Fruit fly (Drosophila melanogaster): ENCODE results near the gene Xrcc2.

Xrcc2 gene

DNA sequence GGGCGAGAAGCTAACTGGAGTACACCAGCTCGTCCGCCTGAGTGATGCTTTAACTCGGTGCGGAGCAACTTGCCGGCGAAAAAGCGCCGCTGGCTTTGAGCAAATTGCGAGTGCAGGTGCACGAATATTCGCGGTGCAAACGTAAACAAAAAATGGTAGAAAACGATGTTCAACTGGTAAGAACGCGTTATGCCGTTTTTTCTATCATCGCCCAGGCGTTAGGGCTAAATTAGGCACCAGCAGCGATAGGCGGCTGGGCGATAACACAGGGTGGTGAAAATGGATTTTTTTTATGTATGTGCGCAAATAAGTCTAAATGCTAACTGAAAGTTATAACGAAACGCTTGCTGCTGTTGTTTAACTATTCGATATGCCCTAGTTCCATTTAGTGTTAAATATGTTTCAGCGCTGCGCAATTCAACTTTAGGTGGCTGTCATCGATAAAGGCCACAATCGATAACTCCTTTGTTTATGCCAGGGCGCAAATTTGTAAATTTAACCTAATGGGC lies at the start of gene Xrcc2, which contains the start of gene Pgant7:
TSS of gene Xrcc2 (plus strand) at position 449 of the 509 bp plus-strand sequence.
TSS of gene Pgant7 (minus strand) at position 308 of the 509 bp plus-strand sequence.
- no peak for TF ChIP-seq Sin3A (optimal IDR thresholded peaks at IDR 0.05)

DNA sequence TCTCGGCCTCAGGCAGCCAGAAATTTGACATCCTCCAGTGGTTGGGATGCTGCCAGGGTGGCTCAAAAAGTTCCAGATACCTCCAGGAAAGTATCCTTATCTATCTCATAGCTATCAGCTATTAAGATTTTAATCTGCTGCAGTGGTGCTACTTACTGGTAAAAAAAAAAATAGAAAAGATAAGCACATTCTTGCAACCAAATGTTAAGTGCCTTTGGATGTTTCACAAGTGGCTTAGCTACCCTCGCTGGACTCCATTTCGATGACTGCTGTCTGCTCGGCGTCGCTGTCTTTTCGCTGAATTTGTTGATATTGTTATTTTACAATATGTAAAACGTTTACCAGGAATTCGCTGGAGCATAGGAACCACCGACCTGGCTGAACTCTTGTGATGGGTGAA lies 47.2 kb upstream of the Xrcc2 start:
- no peak for TF ChIP-seq psq (optimal IDR thresholded peaks at IDR 0.05)
- no peak for TF ChIP-seq Sin3A (optimal IDR thresholded peaks at IDR 0.05)
- TF ChIP-seq insv (optimal IDR thresholded peaks at IDR 0.05) = no peak
- no peak for TF ChIP-seq ttk (optimal IDR thresholded peaks at IDR 0.05)
- no peak for TF ChIP-seq Myc (optimal IDR thresholded peaks at IDR 0.05)
- TF ChIP-seq h (optimal IDR thresholded peaks at IDR 0.05) = no peak

DNA sequence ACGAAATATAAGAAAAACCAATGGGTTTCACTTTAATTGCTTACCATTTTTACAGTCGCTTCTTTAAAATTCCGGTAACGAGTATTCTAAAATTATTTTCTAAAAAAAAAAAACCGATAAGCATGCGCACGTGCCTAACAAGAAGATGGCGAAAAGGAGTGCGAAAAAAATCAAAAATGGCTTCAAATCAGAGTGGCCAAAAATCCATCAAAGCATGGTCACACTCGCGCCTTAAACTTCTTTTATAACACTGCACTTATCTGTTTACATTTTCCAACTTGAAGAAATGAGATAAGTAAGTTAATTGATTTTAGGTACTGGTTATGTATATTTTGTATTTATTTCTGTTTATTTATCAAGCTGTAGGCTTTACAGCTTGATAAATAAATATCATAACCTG lies 39.6 kb upstream of the Xrcc2 start, which contains the start of gene CG43843:
TSS of gene CG43843 (minus strand) at position 101 of the 400 bp plus-strand sequence.
- TF ChIP-seq psq (optimal IDR thresholded peaks at IDR 0.05) = no peak
- TF ChIP-seq h (optimal IDR thresholded peaks at IDR 0.05) = no peak
- TF ChIP-seq Myc (optimal IDR thresholded peaks at IDR 0.05) = no peak
- no peak for TF ChIP-seq ttk (optimal IDR thresholded peaks at IDR 0.05)
- no peak for TF ChIP-seq Sin3A (optimal IDR thresholded peaks at IDR 0.05)
- TF ChIP-seq insv (optimal IDR thresholded peaks at IDR 0.05) = no peak

DNA sequence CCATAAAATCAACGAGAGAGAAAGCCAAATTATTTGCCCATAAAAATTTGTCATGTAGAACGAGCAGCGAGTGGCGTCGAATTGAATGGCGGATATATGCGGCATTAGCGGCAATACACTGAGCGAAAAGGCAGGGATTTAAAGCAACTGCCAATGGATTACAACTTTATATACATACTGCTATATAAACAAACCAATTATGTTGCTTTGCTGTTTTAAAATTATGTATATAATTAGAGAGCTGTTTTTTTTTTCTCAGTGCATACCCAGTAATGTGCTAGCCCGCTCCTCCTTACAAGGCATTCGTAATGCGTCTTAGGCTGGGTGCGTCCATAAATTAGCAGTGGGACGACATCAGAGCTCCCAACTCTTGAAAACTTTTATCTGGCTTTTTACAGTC lies 32.0 kb upstream of the Xrcc2 start:
- TF ChIP-seq h (optimal IDR thresholded peaks at IDR 0.05) = no peak
- no peak for TF ChIP-seq ttk (optimal IDR thresholded peaks at IDR 0.05)
- TF ChIP-seq Myc (optimal IDR thresholded peaks at IDR 0.05) = no peak
- TF ChIP-seq insv (optimal IDR thresholded peaks at IDR 0.05) = no peak
- TF ChIP-seq psq (optimal IDR thresholded peaks at IDR 0.05) = no peak
- TF ChIP-seq Sin3A (optimal IDR thresholded peaks at IDR 0.05) = no peak

DNA sequence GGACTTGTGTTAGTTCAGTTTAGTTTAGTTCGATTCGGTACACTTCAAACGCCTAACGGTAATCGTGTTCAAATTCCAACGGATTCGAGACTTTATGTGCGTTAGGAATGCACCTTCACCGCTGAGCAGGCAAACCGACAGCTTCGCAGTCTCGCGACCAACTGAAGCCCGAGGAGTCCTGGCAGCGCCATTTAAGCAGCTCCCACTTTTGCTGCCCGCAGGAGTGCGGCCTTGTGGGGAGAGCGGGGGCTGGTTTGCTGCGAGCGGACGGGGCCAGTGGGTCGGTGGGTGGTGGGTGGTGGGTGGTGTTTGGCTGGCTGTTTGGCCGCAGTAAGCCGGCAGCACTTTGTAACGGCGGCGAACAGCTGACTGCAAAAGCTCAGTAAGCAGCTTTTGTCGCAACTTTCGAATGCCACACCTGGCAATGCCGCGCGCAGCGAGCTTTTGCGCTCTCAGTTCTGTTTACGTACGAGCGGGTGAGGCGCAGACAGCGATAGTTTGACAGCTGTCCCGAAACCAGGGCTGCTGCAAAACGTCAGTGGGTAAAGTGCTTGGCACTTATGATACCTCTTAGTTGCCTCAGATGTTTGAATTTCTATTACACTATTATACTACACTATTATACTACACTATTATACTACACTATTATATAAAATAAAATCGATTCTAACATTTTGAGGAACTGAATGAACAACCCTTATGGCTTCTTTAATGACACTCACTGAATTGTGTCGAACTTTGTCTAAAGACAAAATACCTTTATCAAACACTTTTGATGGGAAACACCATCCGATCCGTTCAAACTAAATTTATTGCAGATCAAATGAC lies 20.4 kb upstream of the Xrcc2 start, which contains the start of gene CG32547:
TSS of gene CG32547 (minus strand) at position 181 of the 828 bp plus-strand sequence.
- peak; percentile 99 for TF ChIP-seq psq (optimal IDR thresholded peaks at IDR 0.05)
- no peak for TF ChIP-seq Sin3A (optimal IDR thresholded peaks at IDR 0.05)
- no peak for TF ChIP-seq h (optimal IDR thresholded peaks at IDR 0.05)
- no peak for TF ChIP-seq insv (optimal IDR thresholded peaks at IDR 0.05)
- TF ChIP-seq Myc (optimal IDR thresholded peaks at IDR 0.05) = no peak
- TF ChIP-seq ttk (optimal IDR thresholded peaks at IDR 0.05) = no peak

DNA sequence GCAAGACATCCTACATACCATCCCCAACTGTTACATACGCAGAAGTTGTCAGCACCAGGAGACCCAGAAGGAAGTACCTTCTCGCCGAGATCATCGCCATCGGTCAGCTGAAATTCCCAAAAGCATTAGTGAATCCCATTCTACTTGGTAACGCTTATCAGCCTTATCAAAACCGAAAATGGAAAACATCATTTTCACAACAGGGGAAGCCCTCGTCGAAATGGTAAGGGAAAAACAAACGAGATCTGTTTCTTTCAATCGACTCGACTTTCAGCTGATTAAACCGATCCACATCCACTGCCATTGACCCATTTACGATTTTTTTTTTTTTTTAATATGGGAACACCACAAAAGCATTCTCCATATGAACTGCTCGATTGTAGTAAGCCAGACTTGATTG lies 17.4 kb upstream of the Xrcc2 start:
- TF ChIP-seq h (optimal IDR thresholded peaks at IDR 0.05) (no peak), psq (optimal IDR thresholded peaks at IDR 0.05) (no peak), ttk (optimal IDR thresholded peaks at IDR 0.05) (no peak), Myc (optimal IDR thresholded peaks at IDR 0.05) (no peak), Sin3A (optimal IDR thresholded peaks at IDR 0.05) (no peak), insv (optimal IDR thresholded peaks at IDR 0.05) (no peak)

DNA sequence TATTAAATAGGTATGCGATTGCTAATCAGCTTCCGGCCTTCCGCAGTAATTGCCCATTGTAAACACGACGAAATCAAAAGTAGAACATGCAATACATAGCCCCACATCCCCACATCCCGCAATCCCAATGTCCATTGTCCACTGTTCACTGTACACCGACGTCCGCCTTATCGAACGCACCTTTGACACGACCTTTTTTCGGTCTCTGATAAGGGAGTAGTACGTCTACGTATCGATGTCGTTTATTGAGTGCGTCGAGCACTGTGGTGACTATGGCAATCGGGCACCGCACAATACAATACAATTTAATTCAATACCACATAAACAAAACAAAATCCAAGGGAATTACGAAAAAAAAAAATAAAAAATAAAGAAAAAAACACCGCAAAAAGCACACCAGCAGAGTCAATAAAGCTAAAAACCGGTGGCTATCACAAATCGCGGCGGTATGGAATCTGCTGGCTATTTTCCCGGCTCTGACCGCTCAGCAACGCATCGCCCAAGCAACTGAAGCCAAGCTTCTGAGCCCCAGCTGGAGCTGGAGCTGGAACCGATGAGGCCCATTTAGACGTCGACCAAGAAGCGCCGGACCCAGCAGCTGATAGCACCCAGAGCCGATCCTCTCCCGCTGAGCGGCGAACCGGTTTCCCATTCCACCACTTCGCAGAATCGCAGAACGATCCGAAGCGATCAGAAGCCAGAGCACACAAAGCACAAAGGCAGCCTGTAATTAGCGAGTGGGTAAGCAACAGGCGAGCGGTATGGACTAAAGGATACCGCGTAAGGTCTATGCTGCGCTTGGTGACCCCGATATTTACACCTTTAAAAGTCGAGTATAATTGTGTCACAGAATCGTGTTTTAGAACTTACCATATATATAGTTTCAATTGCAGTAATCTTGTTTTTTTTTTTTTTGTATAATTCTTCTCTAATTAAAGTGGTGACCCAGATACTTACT lies 16.4 kb upstream of the Xrcc2 start, which contains the start of gene Hayan:
TSS of gene Hayan (minus strand) at position 512 of the 958 bp plus-strand sequence.
- TF ChIP-seq Sin3A (optimal IDR thresholded peaks at IDR 0.05) = no peak
- TF ChIP-seq ttk (optimal IDR thresholded peaks at IDR 0.05) = no peak
- TF ChIP-seq psq (optimal IDR thresholded peaks at IDR 0.05) = no peak

DNA sequence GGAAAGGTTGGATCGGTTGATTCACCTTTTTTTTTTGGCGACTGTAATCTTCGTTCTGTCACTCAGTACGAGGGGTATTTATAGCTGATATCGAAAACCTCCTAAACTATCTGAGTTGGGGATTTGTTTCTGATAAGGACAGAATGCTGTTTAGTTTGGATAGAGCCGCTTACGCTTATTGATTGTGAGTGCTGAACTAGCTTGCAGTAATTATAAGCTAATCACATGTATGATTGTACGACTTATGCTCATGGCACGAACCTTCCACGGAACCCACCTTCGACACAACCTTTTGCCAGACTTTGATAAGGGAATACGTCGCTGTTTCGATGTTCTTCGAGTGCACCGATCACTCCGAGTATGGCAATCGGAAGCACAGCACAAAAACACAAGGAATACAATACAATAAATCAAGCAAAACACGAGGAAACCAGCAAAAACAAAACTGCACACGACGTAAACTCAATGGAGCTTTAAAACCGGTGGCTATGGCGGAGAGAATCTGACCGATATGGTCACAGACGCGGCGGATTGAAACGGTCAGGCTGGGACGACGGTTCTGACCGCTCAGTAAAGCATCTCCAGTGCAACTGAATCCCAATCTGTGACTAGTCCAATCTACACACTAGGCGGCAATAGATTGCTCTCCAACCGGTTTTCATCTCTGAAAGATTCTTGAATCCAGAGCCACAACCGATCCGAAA lies 13.4 kb upstream of the Xrcc2 start, which contains the start of gene psh:
TSS of gene psh (minus strand) at position 566 of the 704 bp plus-strand sequence.
- no peak for TF ChIP-seq insv (optimal IDR thresholded peaks at IDR 0.05)
- no peak for TF ChIP-seq Myc (optimal IDR thresholded peaks at IDR 0.05)
- TF ChIP-seq Sin3A (optimal IDR thresholded peaks at IDR 0.05) = no peak
- no peak for TF ChIP-seq h (optimal IDR thresholded peaks at IDR 0.05)
- no peak for TF ChIP-seq ttk (optimal IDR thresholded peaks at IDR 0.05)
- TF ChIP-seq psq (optimal IDR thresholded peaks at IDR 0.05) = no peak

DNA sequence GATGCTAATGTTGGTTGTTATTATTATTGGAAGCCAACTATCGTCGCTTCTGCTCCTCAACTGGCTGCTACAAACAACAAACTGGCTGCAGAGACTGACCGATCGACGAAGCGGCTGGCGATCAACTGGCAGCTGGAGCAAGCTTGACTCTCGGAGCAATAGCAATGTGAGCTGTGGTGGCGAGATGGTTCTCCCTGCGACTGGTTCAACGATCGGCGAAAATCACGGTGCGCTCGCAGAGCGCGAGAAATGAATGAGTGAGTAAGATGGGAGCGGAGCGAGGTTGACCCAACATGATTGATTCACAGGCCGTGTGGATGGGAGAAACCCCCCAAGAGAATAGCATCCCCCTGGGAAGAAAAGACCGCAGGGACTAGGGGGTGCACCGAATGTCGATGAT lies 10.4 kb upstream of the Xrcc2 start, which contains the start of gene CG15046:
TSS of gene CG15046 (minus strand) at position 112 of the 400 bp plus-strand sequence.
- TF ChIP-seq Myc (optimal IDR thresholded peaks at IDR 0.05) (no peak), ttk (optimal IDR thresholded peaks at IDR 0.05) (no peak), Sin3A (optimal IDR thresholded peaks at IDR 0.05) (no peak), h (optimal IDR thresholded peaks at IDR 0.05) (no peak), insv (optimal IDR thresholded peaks at IDR 0.05) (no peak), psq (optimal IDR thresholded peaks at IDR 0.05) (no peak)

DNA sequence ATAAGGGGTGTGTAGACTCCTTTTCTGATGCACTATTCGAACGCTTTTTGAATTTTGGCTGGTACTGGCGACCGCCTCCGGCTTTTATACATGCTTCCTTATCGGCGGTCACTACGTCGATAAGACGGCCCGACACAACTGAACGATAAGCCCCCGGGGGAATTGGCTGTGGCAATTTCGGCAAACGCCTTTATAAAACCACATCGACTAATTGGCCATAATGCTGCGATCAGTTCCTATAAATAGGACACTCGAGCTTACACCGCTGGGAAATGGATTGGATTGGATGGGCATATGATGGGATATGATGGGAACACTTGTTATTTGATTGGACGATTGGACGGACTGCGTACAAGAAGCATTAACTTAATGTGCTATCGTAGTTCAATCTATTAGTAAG lies 8.0 kb upstream of the Xrcc2 start, which contains the start of gene CG15044:
TSS of gene CG15044 (minus strand) at position 66 of the 400 bp plus-strand sequence.
- TF ChIP-seq Sin3A (optimal IDR thresholded peaks at IDR 0.05) = no peak
- no peak for TF ChIP-seq h (optimal IDR thresholded peaks at IDR 0.05)
- TF ChIP-seq insv (optimal IDR thresholded peaks at IDR 0.05) = no peak

DNA sequence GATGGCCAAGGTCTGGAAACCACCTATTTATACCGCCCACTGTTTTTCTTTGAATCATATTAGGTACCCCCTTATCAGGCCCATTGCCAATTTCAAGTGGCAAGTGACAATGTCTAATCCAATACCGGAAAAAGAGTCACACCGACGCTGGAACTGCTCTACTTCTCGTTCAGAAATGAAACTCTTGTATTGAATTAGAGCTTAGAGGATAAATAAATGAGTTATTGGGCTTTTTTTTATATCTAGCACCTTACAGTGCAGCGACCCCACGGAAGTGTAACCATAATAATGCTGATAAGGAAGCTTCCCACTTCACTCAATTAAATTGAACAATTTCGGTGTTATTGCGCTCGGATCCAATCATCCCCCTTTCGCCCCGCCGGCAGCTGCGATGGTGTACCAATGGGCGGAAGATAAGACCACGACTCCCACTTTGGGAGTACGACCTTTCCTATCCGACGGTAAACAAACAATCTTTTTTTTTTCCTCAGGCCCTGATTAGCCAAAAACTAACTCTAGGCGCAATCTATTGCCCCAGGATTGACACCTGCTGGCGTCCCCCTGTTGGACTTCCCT lies 5.7 kb upstream of the Xrcc2 start, which contains the start of gene CG15043:
TSS of gene CG15043 (minus strand) at position 4 of the 576 bp plus-strand sequence.
- TF ChIP-seq Myc (optimal IDR thresholded peaks at IDR 0.05) (no peak), insv (optimal IDR thresholded peaks at IDR 0.05) (no peak), Sin3A (optimal IDR thresholded peaks at IDR 0.05) (no peak), psq (optimal IDR thresholded peaks at IDR 0.05) (no peak), ttk (optimal IDR thresholded peaks at IDR 0.05) (no peak)
